Fruit fly (Drosophila melanogaster): ENCODE results near the gene Pomp.

Pomp gene

DNA sequence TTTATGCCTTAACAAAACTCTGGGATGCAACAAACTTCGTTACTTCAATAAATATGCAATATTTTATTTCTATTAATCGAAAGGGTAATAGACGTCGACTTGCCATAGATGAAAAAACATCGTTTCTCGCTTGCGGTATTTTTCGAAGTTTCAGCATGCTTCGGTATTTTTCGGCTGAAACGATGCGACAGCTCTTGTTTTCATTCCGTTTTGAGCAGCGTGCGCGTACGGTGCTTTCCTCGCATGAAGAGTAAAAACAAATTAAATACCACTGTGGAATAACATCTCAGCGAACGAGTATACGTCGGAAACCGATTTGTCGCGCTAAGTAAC is 10.0 kb downstream of the Pomp start, which contains the start of gene CG9328 (continued):
- TF ChIP-seq CG3995 (GFP tag; optimal IDR thresholded peaks at IDR 0.05) (no peak), Max (GFP tag; optimal IDR thresholded peaks at IDR 0.05) (peak; percentile 21), CHES-1-like (GFP tag; optimal IDR thresholded peaks at IDR 0.05) (peak; percentile 38), caup (GFP tag; optimal IDR thresholded peaks at IDR 0.05; ENCODE audit: severe bottlenecking) (peak; percentile 53), CG5180 (GFP tag; optimal IDR thresholded peaks at IDR 0.05) (no peak), otp (GFP tag; IDR thresholded peaks at IDR 0.05) (0 out of 3 replicates have a peak, but pooled peaks have one; percentile 32), seq (GFP tag; IDR thresholded peaks at IDR 0.05) (peak; percentile 49; the same call in 1 of the 2 replicates), Side (GFP tag; optimal IDR thresholded peaks at IDR 0.05) (peak; percentile 27), wor (GFP tag; IDR thresholded peaks at IDR 0.05) (no peak), zen2 (GFP tag; IDR thresholded peaks at IDR 0.05; ENCODE audit: partially characterized antibody) (0 out of 3 replicates have a peak, but pooled peaks have one; percentile 52), CG17361 (GFP tag; IDR thresholded peaks at IDR 0.05) (no peak), exex (tag; optimal IDR thresholded peaks at IDR 0.05) (peak; percentile 37), Hand (GFP tag; optimal IDR thresholded peaks at IDR 0.05) (no peak), vnd (GFP tag; IDR thresholded peaks at IDR 0.05; ENCODE audit: partially characterized antibody) (no peak), Ets97D (GFP tag; optimal IDR thresholded peaks at IDR 0.05) (peak; percentile 59), hkb (optimal IDR thresholded peaks at IDR 0.05) (no peak), hkb (GFP tag; IDR thresholded peaks at IDR 0.05) (peak; percentile 62), CG4617 (GFP tag; optimal IDR thresholded peaks at IDR 0.05; ENCODE audit: borderline replicate concordance) (no peak), tgo (GFP tag; IDR thresholded peaks at IDR 0.05) (no peak), CG14860 (GFP tag; IDR thresholded peaks at IDR 0.05; ENCODE audit: partially characterized antibody) (0 out of 3 replicates have a peak, but pooled peaks have one; percentile 34), Chrac-16 (GFP tag; optimal IDR thresholded peaks at IDR 0.05) (no peak), lab (GFP tag; optimal IDR thresholded peaks at IDR 0.05) (peak; percentile 71), h (optimal IDR thresholded peaks at IDR 0.05) (no peak), wek (GFP tag; optimal IDR thresholded peaks at IDR 0.05) (peak; percentile 55), ken (GFP tag; IDR thresholded peaks at IDR 0.05) (peak; percentile 27; the same call in 1 of the 3 replicates), Ets65A (GFP tag) (peak; percentile 68), Dp (GFP tag; optimal IDR thresholded peaks at IDR 0.05) (no peak), dati (GFP tag; IDR thresholded peaks at IDR 0.05) (no peak), al (GFP tag; IDR thresholded peaks at IDR 0.05) (no peak), CrebB (tag; optimal IDR thresholded peaks at IDR 0.05) (peak; percentile 46), CG13424 (tag; optimal IDR thresholded peaks at IDR 0.05) (peak; percentile 12), Aef1 (GFP tag; IDR thresholded peaks at IDR 0.05) (no peak), sima (GFP tag; optimal IDR thresholded peaks at IDR 0.05) (no peak), CG9797 (GFP tag; optimal IDR thresholded peaks at IDR 0.05) (peak; percentile 35), fru (optimal IDR thresholded peaks at IDR 0.05) (no peak), CG6272 (GFP tag; IDR thresholded peaks at IDR 0.05) (no peak), pan (optimal IDR thresholded peaks at IDR 0.05) (no peak), pan (GFP tag; optimal IDR thresholded peaks at IDR 0.05 in 1 of 2, IDR thresholded peaks at IDR 0.05 in 1 of 2) (peak in 1 of 2 experiments; percentile 67), CG9817 (tag; optimal IDR thresholded peaks at IDR 0.05) (no peak), dpn (GFP tag; optimal IDR thresholded peaks at IDR 0.05) (peak; percentile 27 to 47), lola (GFP tag; optimal IDR thresholded peaks at IDR 0.05) (no peak), ind (GFP tag; optimal IDR thresholded peaks at IDR 0.05) (peak; percentile 44), CG3281 (GFP tag; optimal IDR thresholded peaks at IDR 0.05) (no peak), knrl (GFP tag; IDR thresholded peaks at IDR 0.05; ENCODE audit: partially characterized antibody) (peak; percentile 40; the same call in 1 of the 3 replicates), z (GFP tag; IDR thresholded peaks at IDR 0.05) (no peak), Doc2 (GFP tag; IDR thresholded peaks at IDR 0.05) (no peak), CG11695 (GFP tag; IDR thresholded peaks at IDR 0.05) (peak; percentile 48; the same call in 1 of the 3 replicates), Kr (GFP tag; optimal IDR thresholded peaks at IDR 0.05) (peak; percentile 36), Taf1 (GFP tag; IDR thresholded peaks at IDR 0.05) (no peak), mld (GFP tag; IDR thresholded peaks at IDR 0.05; ENCODE audit: partially characterized antibody) (no peak; the same call in 2 of the 3 replicates), stc (GFP tag; IDR thresholded peaks at IDR 0.05) (peak; percentile 62; the same call in 1 of the 2 replicates), cg (GFP tag; optimal IDR thresholded peaks at IDR 0.05) (no peak)
